Worm (Caenorhabditis elegans) whole organism, young adult: ENCODE data around the gene unc-42.

ENCODE experiments used
- dpl-1 ChIP-seq: fragments of 150-350 bp; optimal IDR thresholded peaks from 2 replicates; lab custom pipeline; 2014; ENCODE audit warnings: missing biosample characterization, missing genetic modification reagents, missing genetic modification characterization
- efl-1 ChIP-seq: fragments of 150-350 bp; optimal IDR thresholded peaks from 2 replicates; lab custom pipeline; 2014; ENCODE audit warnings: missing biosample characterization, missing genetic modification reagents, missing genetic modification characterization
- pha-4 ChIP-seq: fragments of 150-350 bp; sonication (generic microtip); optimal IDR thresholded peaks from 2 replicates; lab custom pipeline; 2014; ENCODE audit warnings: missing biosample characterization, missing genetic modification reagents, missing genetic modification characterization

DNA sequence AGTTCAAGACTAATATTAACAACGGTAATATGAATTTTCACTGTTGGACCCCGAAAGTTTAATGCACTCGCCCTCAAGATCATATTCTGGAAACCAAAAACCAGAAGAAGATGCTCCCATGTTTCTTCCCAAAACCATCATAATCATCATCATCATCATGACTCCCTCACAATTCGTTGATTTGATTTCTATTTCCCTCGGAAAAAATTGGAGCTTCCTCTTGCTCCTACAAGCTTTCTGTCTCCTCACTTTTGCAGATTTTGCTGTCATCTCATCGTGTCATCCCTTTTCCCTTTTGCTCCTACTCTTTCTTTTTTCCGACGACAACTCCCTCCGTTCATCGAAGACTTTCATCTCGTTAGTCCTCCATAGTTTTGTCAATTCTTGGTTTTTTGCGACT lies 2.8 kb upstream of the unc-42 start, which contains the start of gene F46B6.2:
- TF ChIP-seq pha-4 (tag; lab: Kevin White, UChicago) (no peak), dpl-1 (GFP tag; lab: Kevin White, UChicago) (no peak), efl-1 (no peak)
